Worm (Caenorhabditis elegans): ENCODE measurements around the gene otpl-2.

otpl-2 gene

DNA sequence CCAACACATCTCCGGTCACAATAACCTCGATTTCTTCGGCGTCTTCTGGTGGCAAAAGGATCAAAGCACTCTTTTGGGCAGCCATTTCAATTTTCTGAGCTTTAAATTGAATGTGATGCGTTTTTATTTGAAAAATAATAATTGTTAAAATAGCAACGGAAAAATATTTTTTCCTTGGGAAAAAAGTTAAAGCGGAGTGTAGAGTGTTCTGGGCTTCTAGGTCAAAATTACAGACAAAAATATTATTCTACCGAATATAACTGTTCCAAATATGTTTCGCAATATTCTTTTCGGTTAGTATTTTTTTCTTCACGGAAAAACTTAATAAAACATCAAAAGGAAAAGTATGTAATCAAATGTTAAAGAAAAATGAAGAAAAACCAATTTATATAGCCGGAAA lies 18.5 kb upstream of the otpl-2 start, which contains the start of gene djr-1.2:
TSS of gene djr-1.2 (minus strand) at position 101 of the 400 bp plus-strand sequence.
- TF ChIP-seq snpc-1.1 (tag; optimal IDR thresholded peaks at IDR 0.05; ENCODE audit: insufficient read depth) (no peak), repo-1 (tag; optimal IDR thresholded peaks at IDR 0.05) (no peak), gei-17 (GFP tag; optimal IDR thresholded peaks at IDR 0.05) (no peak), ets-4 (GFP tag; optimal IDR thresholded peaks at IDR 0.05) (no peak)

DNA sequence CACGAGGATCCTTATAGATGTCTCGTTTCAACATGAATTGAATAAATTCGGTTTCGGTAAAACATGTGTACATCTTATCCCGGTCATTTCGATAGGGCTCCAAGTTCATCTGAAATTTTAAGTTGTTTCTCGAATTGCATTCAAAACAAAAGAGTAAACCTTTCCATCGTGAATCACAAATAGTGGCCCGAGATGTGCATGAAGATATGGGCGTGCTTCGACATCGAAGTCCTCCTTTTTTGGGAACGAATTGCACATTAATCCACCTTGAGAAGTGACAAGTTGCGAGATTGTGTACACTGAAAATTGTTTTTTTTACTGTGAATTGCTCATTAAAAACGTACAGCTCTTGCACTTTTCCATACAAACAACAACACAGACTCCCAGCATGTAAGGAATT lies 17.4 kb upstream of the otpl-2 start:
- no peak for TF ChIP-seq repo-1 (tag; optimal IDR thresholded peaks at IDR 0.05)
- no peak for TF ChIP-seq B0336.3 (GFP tag; IDR thresholded peaks at IDR 0.05)
- no peak for TF ChIP-seq athp-1 (tag; optimal IDR thresholded peaks at IDR 0.05)
- no peak for TF ChIP-seq cebp-2 (GFP tag; IDR thresholded peaks at IDR 0.05)
- TF ChIP-seq somi-1 (GFP tag; optimal IDR thresholded peaks at IDR 0.05), result no peak
- no peak for TF ChIP-seq nfyb-1 (GFP tag; IDR thresholded peaks at IDR 0.05)

DNA sequence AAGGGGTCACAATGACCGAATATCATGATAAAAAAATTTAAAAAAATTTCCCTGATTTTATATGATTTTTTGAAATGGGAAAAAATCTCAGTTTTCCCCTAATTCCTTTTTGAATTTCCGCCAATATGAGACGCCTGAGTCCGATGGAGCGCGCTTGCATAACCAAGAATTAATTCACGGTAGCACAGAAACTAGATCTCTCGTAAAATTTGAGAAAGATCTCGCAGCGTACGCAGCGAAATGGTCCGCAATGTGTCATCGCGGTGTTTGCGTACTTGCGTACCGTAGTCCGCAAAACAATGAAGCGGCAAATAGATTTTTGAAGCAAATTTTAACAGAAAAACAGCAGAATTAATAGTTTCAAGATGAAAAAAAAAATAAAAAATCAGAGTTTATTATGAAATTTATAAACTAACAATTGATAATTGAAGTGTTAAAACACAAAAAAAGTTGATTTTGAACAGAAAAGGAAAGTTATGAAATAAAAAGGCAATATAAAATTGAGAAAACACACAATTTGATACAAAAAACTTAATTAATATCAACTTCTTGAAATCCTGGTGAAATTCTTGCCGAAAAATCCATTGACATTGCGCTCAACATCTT lies 9.9 kb upstream of the otpl-2 start:
- TF ChIP-seq hsf-1 (GFP tag; IDR thresholded peaks at IDR 0.05) (peak; percentile 54), Y67H2A.10 (GFP tag; conservative IDR thresholded peaks at IDR 0.05) (0 out of 2 replicates have a peak, but pooled peaks have one; percentile 30), ceh-100 (GFP tag; IDR thresholded peaks at IDR 0.05) (peak; percentile 77), lsl-1 (GFP tag; optimal IDR thresholded peaks at IDR 0.05) (peak; percentile 36), lin-54 (GFP tag; optimal IDR thresholded peaks at IDR 0.05) (peak; percentile 57), lir-1 (GFP tag; conservative IDR thresholded peaks at IDR 0.05) (peak; percentile 35; the same call in 1 of the 2 replicates), madf-6 (GFP tag; IDR thresholded peaks at IDR 0.05) (peak; percentile 66), mcd-1 (GFP tag; IDR thresholded peaks at IDR 0.05) (peak; percentile 98), C06A6.2 (GFP tag; conservative IDR thresholded peaks at IDR 0.05) (peak; percentile 67), F33H1.4 (GFP tag; IDR thresholded peaks at IDR 0.05) (peak; percentile 60), attf-5 (GFP tag; optimal IDR thresholded peaks at IDR 0.05) (peak; percentile 6), madf-8 (GFP tag; conservative IDR thresholded peaks at IDR 0.05) (peak; percentile 33; the same call in 1 of the 2 replicates), D2030.7 (GFP tag; IDR thresholded peaks at IDR 0.05) (peak; percentile 72; the same call in 1 of the 2 replicates), hmg-20 (GFP tag; IDR thresholded peaks at IDR 0.05) (0 out of 2 replicates have a peak, but pooled peaks have one; percentile 16), egl-18 (GFP tag; IDR thresholded peaks at IDR 0.05) (0 out of 2 replicates have a peak, but pooled peaks have one; percentile 59), ekl-4 (GFP tag; IDR thresholded peaks at IDR 0.05) (peak; percentile 66; the same call in 1 of the 2 replicates), nfyb-1 (GFP tag; IDR thresholded peaks at IDR 0.05) (peak; percentile 83), B0019.2 (GFP tag; conservative IDR thresholded peaks at IDR 0.05) (0 out of 2 replicates have a peak, but pooled peaks have one; percentile 19), ceh-91 (GFP tag; IDR thresholded peaks at IDR 0.05) (peak; percentile 69), hmg-1.2 (GFP tag; IDR thresholded peaks at IDR 0.05) (peak; percentile 91), rcor-1 (GFP tag; IDR thresholded peaks at IDR 0.05) (peak; percentile 63; the same call in 1 of the 2 replicates)

DNA sequence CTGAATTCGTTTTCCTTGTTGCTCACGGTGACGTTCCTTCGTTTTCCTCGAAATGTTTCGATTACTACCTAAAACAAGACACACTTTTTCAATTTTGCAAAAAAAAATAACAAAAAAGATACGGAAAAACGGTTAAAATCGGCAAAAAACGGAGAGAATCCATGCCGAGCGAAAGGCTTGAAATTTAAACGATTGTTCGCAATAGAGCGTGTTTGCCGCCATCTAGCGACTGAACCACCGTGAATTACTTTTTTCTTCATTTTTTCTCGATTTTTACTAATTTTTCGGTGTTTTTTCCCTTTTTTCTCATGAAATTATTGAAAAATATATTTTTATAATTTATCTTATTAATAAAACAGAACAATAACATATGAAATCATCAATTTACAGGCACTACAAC lies 7.4 kb upstream of the otpl-2 start:
- peak; percentile 36; the same call in 1 of the 2 replicates for TF ChIP-seq hmg-1.2 (GFP tag; IDR thresholded peaks at IDR 0.05)
- peak; percentile 59 for TF ChIP-seq mcd-1 (GFP tag; IDR thresholded peaks at IDR 0.05)

DNA sequence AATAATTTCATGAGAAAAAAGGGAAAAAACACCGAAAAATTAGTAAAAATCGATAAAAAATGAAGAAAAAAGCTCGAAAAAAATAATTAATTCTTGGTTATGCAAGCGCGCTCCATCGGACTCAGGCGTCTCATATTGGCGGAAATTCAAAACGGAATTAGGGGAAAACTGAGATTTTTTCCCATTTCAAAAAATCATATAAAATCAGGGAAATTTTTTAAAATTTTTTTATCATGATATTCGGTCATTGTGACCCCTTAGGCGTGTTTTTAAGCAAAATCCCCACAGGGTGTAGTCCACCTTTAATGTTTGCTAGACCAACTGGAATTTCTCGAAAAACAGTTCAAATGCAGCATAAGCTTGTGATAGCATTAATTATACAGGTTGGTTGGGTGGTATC lies 5.7 kb upstream of the otpl-2 start:
- peak; percentile 82 for TF ChIP-seq mcd-1 (GFP tag; IDR thresholded peaks at IDR 0.05)

DNA sequence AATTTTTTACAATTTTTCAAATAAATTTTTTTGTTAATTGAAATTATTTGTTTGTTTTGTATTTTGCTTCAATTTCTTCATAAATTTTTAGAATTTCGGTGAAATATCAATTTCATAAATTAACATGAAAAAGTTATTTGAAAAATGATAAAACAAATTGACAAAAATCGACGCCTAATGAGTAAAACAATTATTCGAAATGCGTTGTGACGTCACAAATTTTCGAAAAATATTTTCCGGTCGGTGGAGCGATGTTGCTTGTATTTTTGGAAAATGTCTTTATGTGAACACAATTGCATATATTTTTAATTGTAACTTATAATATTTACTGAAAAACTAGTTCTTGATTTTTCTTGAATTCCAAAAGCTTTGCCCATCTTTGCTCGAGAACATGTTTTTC lies 7.0 kb downstream of the otpl-2 start:
- no peak for TF ChIP-seq repo-1 (tag; optimal IDR thresholded peaks at IDR 0.05)
- TF ChIP-seq dpff-1 (tag; optimal IDR thresholded peaks at IDR 0.05), result no peak
- no peak for TF ChIP-seq F39B2.1 (GFP tag; IDR thresholded peaks at IDR 0.05)
- TF ChIP-seq ztf-3 (GFP tag; optimal IDR thresholded peaks at IDR 0.05), result no peak
- no peak for TF ChIP-seq gei-17 (GFP tag; optimal IDR thresholded peaks at IDR 0.05)
- TF ChIP-seq F37B4.10 (GFP tag; IDR thresholded peaks at IDR 0.05), result no peak
- no peak for TF ChIP-seq hlh-12 (tag; optimal IDR thresholded peaks at IDR 0.05)
- no peak for TF ChIP-seq C17E4.6 (GFP tag; IDR thresholded peaks at IDR 0.05)
- no peak for TF ChIP-seq ztf-22 (GFP tag; optimal IDR thresholded peaks at IDR 0.05)
- TF ChIP-seq aptf-3 (GFP tag; IDR thresholded peaks at IDR 0.05), result no peak
- TF ChIP-seq cebp-1 (GFP tag; IDR thresholded peaks at IDR 0.05), result no peak
- TF ChIP-seq cebp-1 (tag; optimal IDR thresholded peaks at IDR 0.05), result no peak
- TF ChIP-seq unc-130 (GFP tag; optimal IDR thresholded peaks at IDR 0.05), result no peak

Data from whole organism, young adult.